Fruit fly (Drosophila melanogaster) whole organism, embryonic: ENCODE results near the gene phtm.

Experiments used
- BEAF-32 ChIP-seq: fragments of 200-800 bp; sonication (Bioruptor generic); optimal IDR thresholded peaks from 3 replicates; lab custom pipeline; 2017; ENCODE audit warnings: missing biosample characterization, missing genetic modification characterization, mild to moderate bottlenecking, moderate library complexity, missing genetic modification reagents
- CG11456 ChIP-seq: fragments of 200-800 bp; sonication (Bioruptor generic); IDR thresholded peaks from 3 replicates; pipeline ENCODE4 v1.3.6; 2022; ENCODE audit warnings: missing biosample characterization, missing genetic modification characterization
- CG16863 ChIP-seq: fragments of 200-800 bp; sonication (Bioruptor generic); optimal IDR thresholded peaks from 3 replicates; lab custom pipeline; 2016; ENCODE audit warnings: missing biosample characterization, missing genetic modification characterization
- CG18619 ChIP-seq: fragments of 200-800 bp; sonication (Bioruptor generic); optimal IDR thresholded peaks from 3 replicates; lab custom pipeline; 2017; ENCODE audit warnings: missing biosample characterization, mild to moderate bottlenecking, missing genetic modification characterization
- CG2116 ChIP-seq: fragments of 200-800 bp; sonication (Bioruptor generic); optimal IDR thresholded peaks from 3 replicates; lab custom pipeline; 2018; ENCODE audit warnings: missing biosample characterization, mild to moderate bottlenecking, missing genetic modification characterization
- CG3995 ChIP-seq: fragments of 200-800 bp; sonication (Bioruptor generic); optimal IDR thresholded peaks from 3 replicates; lab custom pipeline; 2016; ENCODE audit warnings: missing biosample characterization, missing genetic modification characterization
- CG42726 ChIP-seq: fragments of 200-800 bp; sonication (Bioruptor generic); IDR thresholded peaks from 2 replicates; pipeline ENCODE4 v1.3.6; 2022; ENCODE audit warnings: missing biosample characterization, missing genetic modification characterization; ENCODE audit not compliant: partially characterized antibody
- CG6791 ChIP-seq: fragments of 200-800 bp; sonication (Bioruptor generic); IDR thresholded peaks from 3 replicates; pipeline ENCODE4 v1.3.6; 2022; ENCODE audit warnings: missing biosample characterization, missing genetic modification characterization; ENCODE audit not compliant: partially characterized antibody
- CG7963 ChIP-seq: fragments of 200-800 bp; sonication (Bioruptor generic); IDR thresholded peaks from 3 replicates; pipeline ENCODE4 v1.3.6; 2022; ENCODE audit warnings: missing biosample characterization, missing genetic modification characterization; ENCODE audit not compliant: partially characterized antibody
- CG8290 ChIP-seq, 3 experiments: fragments of 200-800 bp; sonication (Bioruptor generic); optimal IDR thresholded peaks; 2 replicates each; lab custom pipeline; 2016 to 2019; ENCODE audit warnings: missing biosample characterization in 3 of 3, missing genetic modification characterization in 3 of 3, mild to moderate bottlenecking in 2 of 3, moderate library complexity in 1 of 3
- CG9797 ChIP-seq: fragments of 200-800 bp; sonication (Bioruptor generic); optimal IDR thresholded peaks from 3 replicates; lab custom pipeline; 2018; ENCODE audit warnings: missing biosample characterization, mild to moderate bottlenecking, missing genetic modification characterization
- CkIIα-i1 ChIP-seq: fragments of 200-800 bp; sonication (Bioruptor generic); IDR thresholded peaks from 2 replicates; pipeline ENCODE4 v1.3.6; 2022; ENCODE audit warnings: missing biosample characterization, missing genetic modification characterization
- CoRest ChIP-seq: fragments of 200-800 bp; sonication (Bioruptor generic); optimal IDR thresholded peaks from 3 replicates; lab custom pipeline; 2018; ENCODE audit warnings: missing biosample characterization, mild to moderate bottlenecking, missing genetic modification characterization, moderate library complexity
- Doc3 ChIP-seq: fragments of 200-800 bp; sonication (Bioruptor generic); IDR thresholded peaks from 3 replicates; pipeline ENCODE4 v1.3.6; 2022; ENCODE audit warnings: missing biosample characterization, missing genetic modification characterization; ENCODE audit not compliant: partially characterized antibody
- Dref ChIP-seq: fragments of 200-800 bp; sonication (Bioruptor generic); IDR thresholded peaks from 2 replicates; pipeline ENCODE4 v1.3.6; 2022; ENCODE audit warnings: missing biosample characterization, missing genetic modification characterization
- Ets97D ChIP-seq: fragments of 200-800 bp; sonication (Bioruptor generic); optimal IDR thresholded peaks from 3 replicates; lab custom pipeline; 2016; ENCODE audit warnings: missing biosample characterization, missing genetic modification characterization
- HLH4C ChIP-seq: fragments of 200-800 bp; sonication (Bioruptor generic); IDR thresholded peaks from 3 replicates; pipeline ENCODE4 v1.3.6; 2022; ENCODE audit warnings: missing biosample characterization, missing genetic modification characterization; ENCODE audit not compliant: partially characterized antibody
- Hmx ChIP-seq: fragments of 200-800 bp; sonication (Bioruptor generic); optimal IDR thresholded peaks from 2 replicates; lab custom pipeline; 2016; ENCODE audit warnings: missing biosample characterization, missing genetic modification characterization
- Jarid2 ChIP-seq: fragments of 200-800 bp; sonication (Bioruptor generic); optimal IDR thresholded peaks from 3 replicates; lab custom pipeline; 2017; ENCODE audit warnings: mild to moderate bottlenecking, missing biosample characterization, missing genetic modification reagents, missing genetic modification characterization
- Lhr ChIP-seq: fragments of 200-800 bp; sonication (Bioruptor generic); optimal IDR thresholded peaks from 3 replicates; lab custom pipeline; 2017; ENCODE audit warnings: mild to moderate bottlenecking, missing biosample characterization, missing genetic modification reagents, missing genetic modification characterization
- MBD-R2 ChIP-seq: fragments of 200-800 bp; sonication (Bioruptor generic); IDR thresholded peaks from 2 replicates; pipeline ENCODE4 v1.3.6; 2022; ENCODE audit warnings: missing biosample characterization, missing genetic modification characterization
- MESR4 ChIP-seq: fragments of 200-800 bp; sonication (Bioruptor generic); optimal IDR thresholded peaks from 2 replicates; lab custom pipeline; 2018; ENCODE audit warnings: missing biosample characterization, mild to moderate bottlenecking, missing genetic modification characterization, moderate library complexity
- Max ChIP-seq: fragments of 200-800 bp; sonication (Bioruptor generic); optimal IDR thresholded peaks from 2 replicates; lab custom pipeline; 2016; ENCODE audit warnings: missing biosample characterization, mild to moderate bottlenecking, missing genetic modification characterization
- Med ChIP-seq: fragments of 200-800 bp; sonication (Bioruptor generic); peaks from one replicate; lab custom pipeline; 2016; ENCODE audit warnings: missing biosample characterization, missing genetic modification characterization, mild to moderate bottlenecking, inconsistent platforms, moderate library complexity
- Myb ChIP-seq: fragments of 200-800 bp; sonication (Bioruptor generic); optimal IDR thresholded peaks from 2 replicates; lab custom pipeline; 2016; ENCODE audit warnings: missing biosample characterization, missing genetic modification characterization
- NC2β ChIP-seq: fragments of 200-800 bp; sonication (Bioruptor generic); optimal IDR thresholded peaks from 2 replicates; lab custom pipeline; 2016; ENCODE audit warnings: missing biosample characterization, missing genetic modification characterization
- Opbp ChIP-seq: fragments of 200-800 bp; sonication (Bioruptor generic); IDR thresholded peaks from 3 replicates; pipeline ENCODE4 v1.3.6; 2022; ENCODE audit warnings: missing biosample characterization, missing genetic modification characterization; ENCODE audit not compliant: partially characterized antibody
- Ptx1 ChIP-seq: fragments of 200-800 bp; sonication (Bioruptor generic); IDR thresholded peaks from 2 replicates; pipeline ENCODE4 v1.3.6; 2022; ENCODE audit warnings: missing biosample characterization, missing genetic modification characterization
- abd-A ChIP-seq: fragments of 200-800 bp; sonication (Bioruptor generic); optimal IDR thresholded peaks from 3 replicates; lab custom pipeline; 2019; ENCODE audit warnings: missing biosample characterization, mild to moderate bottlenecking, missing genetic modification characterization, moderate library complexity
- amos ChIP-seq: fragments of 200-800 bp; sonication (Bioruptor generic); IDR thresholded peaks from 2 replicates; pipeline ENCODE4 v1.3.6; 2022; ENCODE audit warnings: missing biosample characterization, missing genetic modification characterization; ENCODE audit not compliant: partially characterized antibody
- bbx ChIP-seq: fragments of 200-800 bp; sonication (Bioruptor generic); IDR thresholded peaks from 2 replicates; pipeline ENCODE4 v1.3.6; 2022; ENCODE audit warnings: missing biosample characterization, missing genetic modification characterization; ENCODE audit not compliant: partially characterized antibody
- crc ChIP-seq: fragments of 200-800 bp; sonication (Bioruptor generic); optimal IDR thresholded peaks from 2 replicates; lab custom pipeline; 2016; ENCODE audit warnings: missing biosample characterization, missing genetic modification characterization
- croc ChIP-seq: fragments of 200-800 bp; sonication (Bioruptor generic); conservative IDR thresholded peaks from 3 replicates; pipeline ENCODE4 v1.3.6; 2022; ENCODE audit warnings: missing biosample characterization, missing genetic modification characterization
- crp ChIP-seq, 2 experiments: fragments of 200-800 bp; sonication (Bioruptor generic); optimal IDR thresholded peaks; 2 replicates in 1 of 2; 3 replicates in 1 of 2; lab custom pipeline; 2017; ENCODE audit warnings: missing biosample characterization in 2 of 2, missing genetic modification characterization in 2 of 2, mild to moderate bottlenecking in 1 of 2, moderate library complexity in 1 of 2
- dan ChIP-seq: fragments of 200-800 bp; sonication (Bioruptor generic); IDR thresholded peaks from 2 replicates; pipeline ENCODE4 v1.3.6; 2022; ENCODE audit warnings: missing biosample characterization, missing genetic modification characterization
- dysf ChIP-seq: fragments of 200-800 bp; sonication (Bioruptor generic); IDR thresholded peaks from 3 replicates; pipeline ENCODE4 v1.3.6; 2022; ENCODE audit warnings: missing biosample characterization, missing genetic modification characterization
- eve ChIP-seq, 2 experiments: fragments of >200 bp; optimal IDR thresholded peaks; 2 replicates each; lab custom pipeline; 2017; ENCODE audit warnings: missing biosample characterization in 2 of 2, missing genetic modification characterization in 2 of 2
- ftz-f1 ChIP-seq: fragments of 200-800 bp; sonication (Bioruptor generic); optimal IDR thresholded peaks from 2 replicates; lab custom pipeline; 2016; ENCODE audit warnings: missing biosample characterization, missing genetic modification characterization
- gfzf ChIP-seq: fragments of 200-800 bp; sonication (Bioruptor generic); optimal IDR thresholded peaks from 2 replicates; lab custom pipeline; 2016; ENCODE audit warnings: missing biosample characterization, mild to moderate bottlenecking, missing genetic modification characterization, moderate library complexity
- inv ChIP-seq: fragments of 200-800 bp; sonication (Bioruptor generic); IDR thresholded peaks from 2 replicates; pipeline ENCODE4 v1.3.6; 2022; ENCODE audit warnings: missing biosample characterization, missing genetic modification characterization; ENCODE audit not compliant: partially characterized antibody
- knrl ChIP-seq: fragments of 200-800 bp; sonication (Bioruptor generic); IDR thresholded peaks from 3 replicates; pipeline ENCODE4 v1.3.6; 2022; ENCODE audit warnings: missing biosample characterization, missing genetic modification characterization; ENCODE audit not compliant: partially characterized antibody
- lilli ChIP-seq: fragments of 200-800 bp; sonication (Bioruptor generic); optimal IDR thresholded peaks from 3 replicates; lab custom pipeline; 2016; ENCODE audit warnings: missing biosample characterization, missing genetic modification characterization
- mld ChIP-seq: fragments of 200-800 bp; sonication (Bioruptor generic); IDR thresholded peaks from 3 replicates; pipeline ENCODE4 v1.3.6; 2022; ENCODE audit warnings: missing biosample characterization, missing genetic modification characterization; ENCODE audit not compliant: partially characterized antibody
- p53 ChIP-seq: fragments of 200-800 bp; sonication (Bioruptor generic); optimal IDR thresholded peaks from 2 replicates; lab custom pipeline; 2016; ENCODE audit warnings: missing biosample characterization, missing genetic modification characterization
- row ChIP-seq: fragments of 200-800 bp; sonication (Bioruptor generic); IDR thresholded peaks from 3 replicates; pipeline ENCODE4 v1.3.6; 2022; ENCODE audit warnings: missing biosample characterization, missing genetic modification characterization
- unc-4 ChIP-seq: fragments of 200-800 bp; sonication (Bioruptor generic); IDR thresholded peaks from 2 replicates; pipeline ENCODE4 v1.3.6; 2022; ENCODE audit warnings: missing biosample characterization, missing genetic modification characterization; ENCODE audit not compliant: partially characterized antibody
- wek ChIP-seq: fragments of 200-800 bp; sonication (Bioruptor generic); optimal IDR thresholded peaks from 3 replicates; lab custom pipeline; 2018; ENCODE audit warnings: missing biosample characterization, mild to moderate bottlenecking, missing genetic modification characterization, moderate library complexity
- zen2 ChIP-seq: fragments of 200-800 bp; sonication (Bioruptor generic); IDR thresholded peaks from 3 replicates; pipeline ENCODE4 v1.3.6; 2022; ENCODE audit warnings: missing biosample characterization, missing genetic modification characterization; ENCODE audit not compliant: partially characterized antibody

Gene phtm

DNA sequence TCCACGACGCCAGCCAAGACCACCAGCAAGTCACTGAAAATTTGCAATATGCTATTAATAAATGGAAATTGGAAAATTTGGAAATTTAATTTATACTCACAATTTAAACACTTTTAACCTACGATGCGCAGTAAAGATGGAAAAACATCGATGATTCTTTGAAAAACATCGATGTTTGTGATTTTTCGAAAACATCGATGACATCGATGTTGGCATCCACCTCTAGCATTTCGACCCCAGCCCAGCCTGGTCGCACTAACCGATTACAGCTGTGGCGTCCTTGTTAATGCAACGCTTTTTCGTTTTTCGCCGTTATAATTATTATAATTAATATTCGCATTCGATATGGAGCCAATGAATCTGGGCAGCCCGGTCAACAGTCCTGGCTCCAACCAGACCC lies 37.6 kb upstream of the phtm start, which contains the start of gene Nup35 (continued):
- TF ChIP-seq CG7963 (GFP tag; lab: Robert Waterston, UW) (peak; percentile 74; the same call in 2 of the 3 replicates), BEAF-32 (peak; percentile 81), bbx (GFP tag; lab: Robert Waterston, UW) (peak; percentile 75), NC2β (GFP tag; lab: Kevin White, UChicago) (no peak), CG11456 (no peak), CG9797 (peak; percentile 35), unc-4 (GFP tag; lab: Robert Waterston, UW) (peak; percentile 69), HLH4C (GFP tag; lab: Robert Waterston, UW) (peak; percentile 76), CG3995 (GFP tag; lab: Kevin White, UChicago) (peak; percentile 4), dysf (GFP tag; lab: Robert Waterston, UW) (no peak), Ptx1 (GFP tag; lab: Robert Waterston, UW) (no peak), MESR4 (GFP tag; lab: Kevin White, UChicago) (peak; percentile 48), CG42726 (GFP tag; lab: Robert Waterston, UW) (peak; percentile 68; the same call in 1 of the 2 replicates), Doc3 (GFP tag; lab: Robert Waterston, UW) (peak; percentile 70), CG8290 (GFP tag; optimal IDR thresholded peaks at IDR 0.05; lab: Kevin White, UChicago) (peak; percentile 38), CG8290 (tag; optimal IDR thresholded peaks at IDR 0.05; lab: Kevin White, UChicago) (peak; percentile 62 to 73), Hmx (GFP tag; lab: Kevin White, UChicago) (no peak), Dref (GFP tag; lab: Robert Waterston, UW) (peak; percentile 85), Myb (GFP tag; lab: Kevin White, UChicago) (peak; percentile 60), croc (no peak), CG18619 (GFP tag; lab: Kevin White, UChicago) (no peak), Max (GFP tag; lab: Kevin White, UChicago) (no peak), inv (GFP tag; lab: Robert Waterston, UW) (peak; percentile 62), abd-A (no peak), Ets97D (no peak), CoRest (tag; lab: Kevin White, UChicago) (peak; percentile 34), CG6791 (GFP tag; lab: Robert Waterston, UW) (peak; percentile 82), ftz-f1 (GFP tag; lab: Kevin White, UChicago) (peak; percentile 20), Opbp (GFP tag; lab: Robert Waterston, UW) (peak; percentile 77; the same call in 2 of the 3 replicates), wek (no peak), crc (GFP tag; lab: Kevin White, UChicago) (no peak), Lhr (GFP tag; lab: Kevin White, UChicago) (peak; percentile 43), MBD-R2 (GFP tag; lab: Robert Waterston, UW) (peak; percentile 57), dan (no peak), row (GFP tag; lab: Robert Waterston, UW) (peak; percentile 59), zen2 (GFP tag; lab: Robert Waterston, UW) (peak; percentile 46; the same call in 1 of the 3 replicates), mld (GFP tag; lab: Robert Waterston, UW) (peak; percentile 77), Med (GFP tag; lab: Kevin White, UChicago) (peak; percentile 49), knrl (peak; percentile 78), lilli (GFP tag; lab: Kevin White, UChicago) (no peak), gfzf (GFP tag; lab: Kevin White, UChicago) (peak; percentile 60), CG2116 (peak; percentile 65), amos (GFP tag; lab: Robert Waterston, UW) (peak; percentile 81), crp (GFP tag; optimal IDR thresholded peaks at IDR 0.05; lab: Kevin White, UChicago) (peak in 1 of 2 experiments; percentile 67), eve (GFP tag; optimal IDR thresholded peaks at IDR 0.05; lab: Kevin White, UChicago) (no peak), p53 (no peak), CkIIα-i1 (GFP tag; lab: Robert Waterston, UW) (peak; percentile 72), CG16863 (GFP tag; lab: Kevin White, UChicago) (no peak), Jarid2 (GFP tag; lab: Kevin White, UChicago) (no peak)
